Fruit fly (Drosophila melanogaster) whole organism, embryonic: Measurements from ENCODE around the gene CG6739.
A peak's percentile ranks its signal among the peaks of the same experiment; 100 is the strongest.

Experiments
- CG17186 ChIP-seq: fragments of 200-800 bp; sonication (Bioruptor generic); optimal IDR thresholded peaks from 3 replicates; lab custom pipeline; 2017; ENCODE audit warnings: missing biosample characterization, missing genetic modification reagents, missing genetic modification characterization
- CG17612 ChIP-seq: fragments of 200-800 bp; sonication (Bioruptor generic); IDR thresholded peaks from 2 replicates; pipeline ENCODE4 v1.3.6; 2022; ENCODE audit warnings: missing biosample characterization, missing genetic modification characterization
- CG4854 ChIP-seq: fragments of 200-800 bp; sonication (Bioruptor generic); optimal IDR thresholded peaks from 2 replicates; lab custom pipeline; 2016; ENCODE audit warnings: missing biosample characterization, missing genetic modification characterization, inconsistent platforms
- CG6689 ChIP-seq: fragments of 200-800 bp; sonication (Bioruptor generic); IDR thresholded peaks from 2 replicates; pipeline ENCODE4 v1.3.6; 2022; ENCODE audit warnings: missing biosample characterization, missing genetic modification characterization
- ase ChIP-seq: fragments of 200-800 bp; sonication (Bioruptor generic); IDR thresholded peaks from 3 replicates; pipeline ENCODE4 v1.3.6; 2022; ENCODE audit warnings: missing biosample characterization, missing genetic modification characterization
- bowl ChIP-seq: fragments of 200-800 bp; sonication (Bioruptor generic); IDR thresholded peaks from 2 replicates; pipeline ENCODE4 v1.3.6; 2022; ENCODE audit warnings: missing biosample characterization, missing genetic modification characterization
- nau ChIP-seq: fragments of 200-800 bp; sonication (Bioruptor generic); optimal IDR thresholded peaks from 3 replicates; lab custom pipeline; 2017; ENCODE audit warnings: missing biosample characterization, mild to moderate bottlenecking, missing genetic modification characterization, missing genetic modification reagents
- pho ChIP-seq: fragments of 200-800 bp; sonication (Bioruptor generic); optimal IDR thresholded peaks from 2 replicates; lab custom pipeline; 2016; ENCODE audit warnings: missing biosample characterization, missing genetic modification characterization
- ranshi ChIP-seq: fragments of 200-800 bp; sonication (Bioruptor generic); IDR thresholded peaks from 2 replicates; pipeline ENCODE4 v1.3.6; 2022; ENCODE audit warnings: missing biosample characterization, missing genetic modification characterization

DNA sequence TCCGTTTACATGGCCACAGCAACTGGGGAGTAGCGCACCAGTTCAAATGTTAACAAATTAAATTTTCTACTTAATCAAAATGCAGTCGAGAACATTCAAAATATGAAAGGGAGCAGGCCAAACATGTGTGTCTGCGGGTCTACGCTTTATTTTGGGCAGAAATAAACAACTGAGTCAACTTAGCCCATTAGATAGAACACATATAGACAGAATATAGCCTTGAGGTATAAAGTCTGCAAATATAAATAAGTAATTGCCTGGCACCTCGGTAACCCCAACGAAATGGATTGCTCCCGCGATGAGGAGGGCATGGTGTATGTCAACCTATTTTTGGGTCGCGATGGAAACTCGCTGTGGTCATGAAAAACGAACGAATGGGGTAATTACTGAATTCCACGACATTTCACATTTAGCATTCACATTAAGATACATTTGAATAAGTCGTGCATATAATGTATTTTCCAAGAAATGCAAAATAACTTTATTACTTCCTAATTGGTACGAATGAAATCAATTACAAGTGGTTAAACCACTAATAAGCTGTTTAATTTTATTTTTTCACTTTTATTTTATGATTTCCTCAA lies 20.3 kb downstream of the CG6739 start:
- no peak for TF ChIP-seq bowl (GFP tag; lab: Robert Waterston, UW)
- no peak for TF ChIP-seq pho (GFP tag; lab: Kevin White, UChicago)
- TF ChIP-seq CG6689 (GFP tag; lab: Robert Waterston, UW): no peak
- TF ChIP-seq nau (GFP tag; lab: Kevin White, UChicago): peak; percentile 55
- TF ChIP-seq CG4854 (GFP tag; lab: Kevin White, UChicago): no peak
- no peak for TF ChIP-seq ase (GFP tag; lab: Robert Waterston, UW)
- TF ChIP-seq ranshi (GFP tag; lab: Robert Waterston, UW): no peak
- TF ChIP-seq CG17612 (GFP tag; lab: Robert Waterston, UW): no peak
- peak; percentile 5 for TF ChIP-seq CG17186 (GFP tag; lab: Kevin White, UChicago)
